Worm (Caenorhabditis elegans): ENCODE results near the gene sto-6.

DNA sequence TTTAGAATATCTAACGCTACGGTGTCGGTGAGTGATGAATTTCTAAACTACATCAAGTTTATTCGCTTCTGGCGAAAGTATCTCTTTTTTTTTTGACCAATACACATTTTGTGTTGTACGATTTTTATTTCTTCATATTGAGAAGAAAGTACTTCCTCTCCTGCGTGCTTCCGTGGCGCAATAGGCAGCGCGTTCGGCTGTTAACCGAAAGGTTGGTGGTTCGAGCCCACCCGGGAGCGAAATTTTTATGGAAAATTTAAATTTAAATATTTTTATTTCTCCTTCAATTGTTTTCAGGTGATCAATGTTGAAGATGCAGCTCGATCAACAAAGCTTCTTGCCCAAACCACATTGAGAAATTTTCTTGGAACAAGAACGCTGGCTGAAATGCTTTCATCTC, 13.3 kb downstream of the sto-6 start:
- TF ChIP-seq W03F9.2 (tag; optimal IDR thresholded peaks at IDR 0.05) (no peak), him-1 (tag; optimal IDR thresholded peaks at IDR 0.05) (no peak), dao-5 (tag; optimal IDR thresholded peaks at IDR 0.05) (no peak)

Measured in whole organism, L4/young adult.